Worm (Caenorhabditis elegans) whole organism, mixed stage, embryonic: Measurements from ENCODE around the gene cct-1.

Experiments used
- M03D4.4 ChIP-seq: sonication (generic microtip); optimal IDR thresholded peaks from 2 replicates; lab custom pipeline; 2017; ENCODE audit warnings: mild to moderate bottlenecking, missing genetic modification characterization, missing compliant biosample characterization
- bed-3 ChIP-seq: fragments of 200-800 bp; sonication (Bioruptor generic); optimal IDR thresholded peaks from 3 replicates; lab custom pipeline; 2018; ENCODE audit warnings: mild to moderate bottlenecking, missing genetic modification characterization, moderate library complexity, missing compliant biosample characterization
- blmp-1 ChIP-seq: fragments of 150-350 bp; optimal IDR thresholded peaks from 2 replicates; lab custom pipeline; 2014; ENCODE audit warnings: missing biosample characterization, missing genetic modification characterization
- ceh-39 ChIP-seq: fragments of 150-350 bp; optimal IDR thresholded peaks from 2 replicates; lab custom pipeline; 2014; ENCODE audit warnings: missing biosample characterization, missing genetic modification characterization
- ceh-43 ChIP-seq: fragments of 200-800 bp; sonication (Bioruptor generic); optimal IDR thresholded peaks from 2 replicates; lab custom pipeline; 2018; ENCODE audit warnings: mild to moderate bottlenecking, missing genetic modification characterization, moderate library complexity, missing compliant biosample characterization
- ceh-83 ChIP-seq: fragments of 200-800 bp; sonication (Bioruptor generic); optimal IDR thresholded peaks from 2 replicates; lab custom pipeline; 2018; ENCODE audit warnings: mild to moderate bottlenecking, missing genetic modification characterization, missing compliant biosample characterization
- ces-1 ChIP-seq: fragments of 150-350 bp; optimal IDR thresholded peaks from 2 replicates; lab custom pipeline; 2014; ENCODE audit warnings: missing biosample characterization, missing genetic modification reagents, missing genetic modification characterization
- cnd-1 ChIP-seq: fragments of 200-800 bp; sonication (Bioruptor generic); optimal IDR thresholded peaks from 2 replicates; lab custom pipeline; 2018; ENCODE audit warnings: mild to moderate bottlenecking, missing genetic modification characterization, missing compliant biosample characterization
- drap-1 ChIP-seq: fragments of 200-800 bp; sonication (Bioruptor generic); optimal IDR thresholded peaks from 3 replicates; lab custom pipeline; 2018; ENCODE audit warnings: mild to moderate bottlenecking, missing genetic modification characterization, missing compliant biosample characterization
- elt-1 ChIP-seq: sonication (generic microtip); optimal IDR thresholded peaks from 2 replicates; lab custom pipeline; 2017; ENCODE audit warnings: missing genetic modification characterization, mild to moderate bottlenecking, missing compliant biosample characterization, antibody characterized with exemption, moderate library complexity, borderline replicate concordance; ENCODE audit not compliant: insufficient read depth
- elt-3 ChIP-seq: fragments of 150-350 bp; optimal IDR thresholded peaks from 2 replicates; lab custom pipeline; 2014; ENCODE audit warnings: missing biosample characterization, missing genetic modification characterization
- flh-1 ChIP-seq: fragments of 200-800 bp; sonication (Bioruptor generic); optimal IDR thresholded peaks from 2 replicates; lab custom pipeline; 2018; ENCODE audit warnings: mild to moderate bottlenecking, missing genetic modification characterization, moderate library complexity, missing compliant biosample characterization
- ham-2 ChIP-seq: fragments of 200-800 bp; sonication (Bioruptor generic); optimal IDR thresholded peaks from 2 replicates; lab custom pipeline; 2018; ENCODE audit warnings: mild to moderate bottlenecking, missing genetic modification characterization, missing compliant biosample characterization
- hlh-1 ChIP-seq: fragments of 150-350 bp; optimal IDR thresholded peaks from 2 replicates; lab custom pipeline; 2014; ENCODE audit warnings: missing biosample characterization, missing genetic modification reagents, missing genetic modification characterization
- lin-13 ChIP-seq: fragments of 150-350 bp; optimal IDR thresholded peaks from 2 replicates; lab custom pipeline; 2014; ENCODE audit warnings: missing biosample characterization, missing genetic modification characterization
- lin-32 ChIP-seq: fragments of 200-800 bp; sonication (Bioruptor generic); optimal IDR thresholded peaks from 2 replicates; lab custom pipeline; 2018; ENCODE audit warnings: mild to moderate bottlenecking, missing genetic modification characterization, missing compliant biosample characterization
- lsy-2 ChIP-seq: fragments of 150-350 bp; optimal IDR thresholded peaks from 2 replicates; lab custom pipeline; 2014; ENCODE audit warnings: missing biosample characterization, missing genetic modification characterization
- mab-5 ChIP-seq: fragments of 150-350 bp; optimal IDR thresholded peaks from 2 replicates; lab custom pipeline; 2014; ENCODE audit warnings: missing biosample characterization, missing genetic modification characterization
- mep-1 ChIP-seq: fragments of 150-350 bp; optimal IDR thresholded peaks from 2 replicates; lab custom pipeline; 2017; ENCODE audit warnings: missing biosample characterization, missing genetic modification reagents, missing genetic modification characterization, inconsistent platforms
- mls-2 ChIP-seq: sonication (generic microtip); optimal IDR thresholded peaks from 2 replicates; lab custom pipeline; 2016; ENCODE audit warnings: mild to moderate bottlenecking, missing genetic modification characterization, moderate library complexity, missing compliant biosample characterization
- nhr-12 ChIP-seq: fragments of 150-350 bp; optimal IDR thresholded peaks from 2 replicates; lab custom pipeline; 2014; ENCODE audit warnings: missing biosample characterization, missing genetic modification characterization
- nhr-2 ChIP-seq: fragments of 150-350 bp; optimal IDR thresholded peaks from 2 replicates; lab custom pipeline; 2014; ENCODE audit warnings: missing biosample characterization, missing genetic modification characterization
- nhr-237 ChIP-seq: fragments of 150-350 bp; optimal IDR thresholded peaks from 2 replicates; lab custom pipeline; 2014; ENCODE audit warnings: missing biosample characterization, missing genetic modification characterization
- nhr-28 ChIP-seq: fragments of 150-350 bp; optimal IDR thresholded peaks from 2 replicates; lab custom pipeline; 2014; ENCODE audit warnings: missing biosample characterization, missing genetic modification characterization
- nhr-76 ChIP-seq: sonication (generic microtip); optimal IDR thresholded peaks from 2 replicates; lab custom pipeline; 2017; ENCODE audit warnings: missing biosample characterization, missing genetic modification characterization
- pha-4 ChIP-seq: fragments of 150-350 bp; optimal IDR thresholded peaks from 2 replicates; lab custom pipeline; 2018; ENCODE audit warnings: missing biosample characterization, missing genetic modification reagents, missing genetic modification characterization
- sem-2 ChIP-seq: fragments of 200-800 bp; sonication (Bioruptor generic); optimal IDR thresholded peaks from 2 replicates; lab custom pipeline; 2018; ENCODE audit warnings: mild to moderate bottlenecking, missing genetic modification characterization, missing compliant biosample characterization
- snpc-4 ChIP-seq: fragments of 150-350 bp; optimal IDR thresholded peaks from 2 replicates; lab custom pipeline; 2014; ENCODE audit warnings: missing biosample characterization, missing genetic modification characterization
- sptf-1 ChIP-seq: sonication (generic microtip); optimal IDR thresholded peaks from 2 replicates; lab custom pipeline; 2017; ENCODE audit warnings: mild to moderate bottlenecking, missing genetic modification characterization, moderate library complexity, missing compliant biosample characterization
- tbx-8 ChIP-seq: fragments of 200-800 bp; sonication (Bioruptor generic); optimal IDR thresholded peaks from 2 replicates; lab custom pipeline; 2018; ENCODE audit warnings: mild to moderate bottlenecking, missing genetic modification characterization, moderate library complexity, missing compliant biosample characterization
- unc-120 ChIP-seq: sonication (generic microtip); optimal IDR thresholded peaks from 2 replicates; lab custom pipeline; 2017; ENCODE audit warnings: missing genetic modification characterization, missing compliant biosample characterization; ENCODE audit not compliant: poor library complexity, severe bottlenecking
- unc-39 ChIP-seq: fragments of 150-350 bp; optimal IDR thresholded peaks from 2 replicates; lab custom pipeline; 2014; ENCODE audit warnings: missing biosample characterization, missing genetic modification characterization
- unc-62 ChIP-seq: fragments of 150-350 bp; optimal IDR thresholded peaks from 2 replicates; lab custom pipeline; 2014; ENCODE audit warnings: missing biosample characterization, missing genetic modification reagents, missing genetic modification characterization
- zip-8 ChIP-seq: fragments of 150-350 bp; optimal IDR thresholded peaks from 2 replicates; lab custom pipeline; 2014; ENCODE audit warnings: missing biosample characterization, missing genetic modification characterization
- ztf-11 ChIP-seq: fragments of 150-350 bp; optimal IDR thresholded peaks from 2 replicates; lab custom pipeline; 2014; ENCODE audit warnings: missing biosample characterization, missing genetic modification characterization

The cct-1 gene

DNA sequence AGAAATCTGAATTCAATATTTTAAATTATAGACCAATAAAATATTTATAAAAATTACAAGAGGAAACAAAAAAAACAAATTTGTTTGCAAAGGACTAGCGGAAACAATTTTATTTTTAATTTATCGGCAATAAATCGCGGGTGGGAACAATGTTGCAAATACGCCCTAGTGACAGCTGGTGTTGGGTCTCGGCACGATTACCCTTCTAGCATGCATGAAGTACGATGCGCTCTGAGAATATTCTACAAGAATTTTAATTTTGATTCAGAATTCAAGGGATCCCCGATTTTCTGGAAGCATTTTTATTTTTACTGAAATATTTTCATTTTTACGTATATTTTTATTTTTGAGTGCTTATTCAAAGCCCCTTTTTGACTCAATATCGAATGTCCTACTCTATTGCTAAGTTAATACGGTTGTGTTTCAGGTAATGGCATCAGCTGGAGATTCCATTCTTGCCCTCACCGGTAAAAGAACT, at the start of gene cct-1, which contains the start of gene mig-5:
cct-1 (plus strand) TSS at position 428 of the 478 bp plus-strand sequence.
mig-5 (minus strand) TSS at position 8 of the 478 bp plus-strand sequence.
- TF ChIP-seq nhr-12 (tag; lab: Kevin White, UChicago) (no peak), drap-1 (GFP tag; lab: Kevin White, UChicago) (peak; percentile 40), ces-1 (GFP tag; lab: Kevin White, UChicago) (peak; percentile 87), mab-5 (tag; lab: Kevin White, UChicago) (peak; percentile 70), elt-1 (no peak), zip-8 (tag; lab: Kevin White, UChicago) (no peak), nhr-28 (tag; lab: Kevin White, UChicago) (no peak), flh-1 (GFP tag; lab: Kevin White, UChicago) (no peak), M03D4.4 (tag; lab: Kevin White, UChicago) (peak; percentile 61), mep-1 (tag; lab: Kevin White, UChicago) (peak; percentile 98), unc-39 (tag; lab: Kevin White, UChicago) (no peak), blmp-1 (tag; lab: Kevin White, UChicago) (peak; percentile 40), elt-3 (tag; lab: Kevin White, UChicago) (no peak), sem-2 (GFP tag; lab: Kevin White, UChicago) (no peak), nhr-2 (tag; lab: Kevin White, UChicago) (peak; percentile 60), lin-13 (peak; percentile 91), snpc-4 (tag; lab: Kevin White, UChicago) (no peak), ztf-11 (tag; lab: Kevin White, UChicago) (no peak), ham-2 (GFP tag; lab: Kevin White, UChicago) (peak; percentile 40), lin-32 (GFP tag; lab: Kevin White, UChicago) (peak; percentile 59), ceh-39 (tag; lab: Kevin White, UChicago) (peak; percentile 91), unc-62 (GFP tag; lab: Kevin White, UChicago) (peak; percentile 86), cnd-1 (tag; lab: Kevin White, UChicago) (peak; percentile 96), ceh-83 (no peak), pha-4 (tag; lab: Kevin White, UChicago) (peak; percentile 96), hlh-1 (tag; lab: Kevin White, UChicago) (peak; percentile 87), nhr-237 (tag; lab: Kevin White, UChicago) (peak; percentile 96), mls-2 (no peak), tbx-8 (no peak), lsy-2 (tag; lab: Kevin White, UChicago) (peak; percentile 100), bed-3 (no peak), nhr-76 (tag; lab: Kevin White, UChicago) (no peak), unc-120 (no peak), sptf-1 (tag; lab: Kevin White, UChicago) (peak; percentile 67), ceh-43 (peak; percentile 8)

DNA sequence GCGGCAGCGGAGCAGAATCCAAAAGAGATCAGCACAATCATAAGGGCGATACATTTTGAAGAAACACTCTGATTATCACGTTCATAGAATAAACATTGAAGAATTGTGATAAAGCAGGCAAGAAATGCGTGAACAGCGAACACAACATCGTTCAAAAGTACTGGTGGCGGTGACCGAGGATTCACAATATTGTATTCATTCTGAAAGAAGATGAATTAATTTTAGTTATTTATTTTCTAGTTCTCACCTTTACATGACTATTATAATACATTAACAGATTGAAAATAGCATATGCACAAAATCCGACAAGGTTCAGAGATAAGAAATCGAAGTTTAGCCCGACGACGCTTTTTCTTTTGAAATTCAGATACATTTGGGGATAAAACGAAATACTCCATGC, 49.3 kb upstream of the cct-1 start:
- TF ChIP-seq ztf-11 (tag; lab: Kevin White, UChicago) (no peak), nhr-28 (tag; lab: Kevin White, UChicago) (no peak), nhr-76 (tag; lab: Kevin White, UChicago) (no peak), mls-2 (no peak), sem-2 (GFP tag; lab: Kevin White, UChicago) (no peak), ces-1 (GFP tag; lab: Kevin White, UChicago) (no peak)

DNA sequence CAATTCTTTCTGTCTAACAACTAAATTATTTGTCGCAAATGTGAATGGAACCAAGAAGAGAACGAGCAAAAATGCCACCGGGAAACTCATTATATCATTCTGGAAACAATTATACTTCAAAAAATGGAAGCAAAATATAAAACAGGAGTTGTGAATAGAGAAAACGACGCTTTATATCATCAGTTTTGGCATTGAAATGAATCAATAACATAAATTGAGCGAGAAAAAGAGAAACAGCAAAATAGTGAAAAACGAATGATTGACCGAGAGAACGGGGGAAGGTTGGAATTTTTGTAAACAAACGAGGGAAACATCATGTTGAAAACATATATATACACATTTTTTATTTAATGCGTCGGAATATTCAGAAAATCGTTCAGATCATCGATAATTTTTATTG, 48.4 kb upstream of the cct-1 start, which contains the start of gene ctns-1:
ctns-1 (minus strand) TSS at position 101 of the 400 bp plus-strand sequence.
- no peak for TF ChIP-seq tbx-8
- no peak for TF ChIP-seq ceh-39 (tag; lab: Kevin White, UChicago)
- no peak for TF ChIP-seq nhr-28 (tag; lab: Kevin White, UChicago)
- TF ChIP-seq flh-1 (GFP tag; lab: Kevin White, UChicago) = no peak
- no peak for TF ChIP-seq sptf-1 (tag; lab: Kevin White, UChicago)
- TF ChIP-seq bed-3 = no peak
- no peak for TF ChIP-seq lsy-2 (tag; lab: Kevin White, UChicago)
- TF ChIP-seq unc-62 (GFP tag; lab: Kevin White, UChicago) = no peak
- TF ChIP-seq ceh-83 = no peak
- no peak for TF ChIP-seq drap-1 (GFP tag; lab: Kevin White, UChicago)
- TF ChIP-seq ham-2 (GFP tag; lab: Kevin White, UChicago) = no peak
- no peak for TF ChIP-seq ceh-43
- TF ChIP-seq nhr-237 (tag; lab: Kevin White, UChicago) = no peak
- TF ChIP-seq mls-2 = no peak
- TF ChIP-seq lin-32 (GFP tag; lab: Kevin White, UChicago) = no peak
- no peak for TF ChIP-seq M03D4.4 (tag; lab: Kevin White, UChicago)
- no peak for TF ChIP-seq nhr-2 (tag; lab: Kevin White, UChicago)
- TF ChIP-seq cnd-1 (tag; lab: Kevin White, UChicago) = no peak
- TF ChIP-seq elt-3 (tag; lab: Kevin White, UChicago) = no peak
